Worm (Caenorhabditis elegans) whole organism, late embryonic: ENCODE data around the gene C34D10.1.

Experiments
- C38D4.7 ChIP-seq: fragments of 200-800 bp; sonication (Bioruptor generic); optimal IDR thresholded peaks from 2 replicates; lab custom pipeline; 2018; ENCODE audit warnings: mild to moderate bottlenecking, missing genetic modification characterization, moderate library complexity, missing compliant biosample characterization
- F13H6.1 ChIP-seq: sonication (generic microtip); optimal IDR thresholded peaks from 2 replicates; lab custom pipeline; 2016; ENCODE audit warnings: missing genetic modification characterization, missing compliant biosample characterization
- K02D7.2 ChIP-seq: sonication (generic microtip); optimal IDR thresholded peaks from 2 replicates; lab custom pipeline; 2017; ENCODE audit warnings: mild to moderate bottlenecking, missing genetic modification characterization, missing compliant biosample characterization
- T23F11.4 ChIP-seq: fragments of 200-800 bp; sonication (Bioruptor generic); optimal IDR thresholded peaks from 2 replicates; lab custom pipeline; 2018; ENCODE audit warnings: mild to moderate bottlenecking, missing genetic modification characterization, missing compliant biosample characterization
- ceh-18 ChIP-seq: sonication (generic microtip); optimal IDR thresholded peaks from 2 replicates; lab custom pipeline; 2016; ENCODE audit warnings: missing genetic modification characterization, missing compliant biosample characterization
- ceh-2 ChIP-seq: sonication (generic microtip); optimal IDR thresholded peaks from 2 replicates; lab custom pipeline; 2016; ENCODE audit warnings: missing genotype, missing genetic modification characterization, missing compliant biosample characterization
- ceh-22 ChIP-seq: sonication (generic microtip); optimal IDR thresholded peaks from 2 replicates; lab custom pipeline; 2017; ENCODE audit warnings: missing biosample characterization, missing genetic modification characterization
- ceh-24 ChIP-seq: sonication (generic microtip); optimal IDR thresholded peaks from 2 replicates; lab custom pipeline; 2016; ENCODE audit warnings: mild to moderate bottlenecking, missing genetic modification characterization, missing compliant biosample characterization
- ceh-31 ChIP-seq: sonication (generic microtip); optimal IDR thresholded peaks from 2 replicates; lab custom pipeline; 2016; ENCODE audit warnings: missing genetic modification characterization, missing compliant biosample characterization
- ceh-34 ChIP-seq: sonication (generic microtip); optimal IDR thresholded peaks from 2 replicates; lab custom pipeline; 2016; ENCODE audit warnings: mild to moderate bottlenecking, missing genetic modification characterization, missing compliant biosample characterization
- ceh-48 ChIP-seq: sonication (generic microtip); optimal IDR thresholded peaks from 2 replicates; lab custom pipeline; 2016; ENCODE audit warnings: missing genetic modification characterization, inconsistent platforms, missing compliant biosample characterization
- ceh-6 ChIP-seq: fragments of 200-800 bp; sonication (Bioruptor generic); optimal IDR thresholded peaks from 2 replicates; lab custom pipeline; 2018; ENCODE audit warnings: mild to moderate bottlenecking, missing genetic modification characterization, missing compliant biosample characterization
- ceh-9 ChIP-seq: sonication (generic microtip); optimal IDR thresholded peaks from 2 replicates; lab custom pipeline; 2016; ENCODE audit warnings: mild to moderate bottlenecking, missing genetic modification characterization, inconsistent platforms, missing compliant biosample characterization
- che-1 ChIP-seq: sonication (generic microtip); optimal IDR thresholded peaks from 2 replicates; lab custom pipeline; 2016; ENCODE audit warnings: mild to moderate bottlenecking, missing genetic modification characterization, missing compliant biosample characterization
- dve-1 ChIP-seq: sonication (generic microtip); optimal IDR thresholded peaks from 2 replicates; lab custom pipeline; 2017; ENCODE audit warnings: antibody characterized with exemption, mild to moderate bottlenecking, missing genetic modification characterization, missing compliant biosample characterization
- elt-2 ChIP-seq: sonication (generic microtip); optimal IDR thresholded peaks from 2 replicates; lab custom pipeline; 2016; ENCODE audit warnings: missing genetic modification reagents, missing genetic modification characterization, missing compliant biosample characterization
- eyg-1 ChIP-seq: sonication (generic microtip); optimal IDR thresholded peaks from 2 replicates; lab custom pipeline; 2016; ENCODE audit warnings: missing genotype, missing genetic modification characterization, missing compliant biosample characterization
- hlh-13 ChIP-seq: fragments of 200-800 bp; sonication (Bioruptor generic); optimal IDR thresholded peaks from 2 replicates; lab custom pipeline; 2018; ENCODE audit warnings: mild to moderate bottlenecking, missing genetic modification characterization, missing compliant biosample characterization
- hlh-30 ChIP-seq: sonication (generic microtip); optimal IDR thresholded peaks from 2 replicates; lab custom pipeline; 2017; ENCODE audit warnings: antibody characterized with exemption, missing genetic modification characterization, missing compliant biosample characterization; ENCODE audit not compliant: insufficient read depth
- hlh-6 ChIP-seq: sonication (generic microtip); optimal IDR thresholded peaks from 2 replicates; lab custom pipeline; 2016; ENCODE audit warnings: missing genotype, missing genetic modification characterization, missing compliant biosample characterization
- hlh-8 ChIP-seq: sonication (generic microtip); optimal IDR thresholded peaks from 2 replicates; lab custom pipeline; 2016; ENCODE audit warnings: missing genotype, missing genetic modification characterization, missing compliant biosample characterization
- nfya-1 ChIP-seq: sonication (generic microtip); optimal IDR thresholded peaks from 2 replicates; lab custom pipeline; 2017; ENCODE audit warnings: missing genetic modification characterization, mild to moderate bottlenecking, missing compliant biosample characterization, antibody characterized with exemption, moderate library complexity
- nhr-11 ChIP-seq: fragments of 150-350 bp; optimal IDR thresholded peaks from 2 replicates; lab custom pipeline; 2014; ENCODE audit warnings: missing biosample characterization, missing genetic modification characterization
- npax-4 ChIP-seq: sonication (generic microtip); optimal IDR thresholded peaks from 2 replicates; lab custom pipeline; 2016; ENCODE audit warnings: missing genetic modification characterization, missing compliant biosample characterization
- odd-2 ChIP-seq: sonication (generic microtip); optimal IDR thresholded peaks from 2 replicates; lab custom pipeline; 2017; ENCODE audit warnings: antibody characterized with exemption, mild to moderate bottlenecking, missing genetic modification characterization, missing compliant biosample characterization
- pat-9 ChIP-seq: fragments of 200-800 bp; sonication (Bioruptor generic); optimal IDR thresholded peaks from 2 replicates; lab custom pipeline; 2018; ENCODE audit warnings: mild to moderate bottlenecking, missing genetic modification characterization, moderate library complexity, missing compliant biosample characterization
- pax-1 ChIP-seq: fragments of 150-350 bp; optimal IDR thresholded peaks from 2 replicates; lab custom pipeline; 2014; ENCODE audit warnings: missing biosample characterization, missing genetic modification characterization
- pha-4 ChIP-seq: fragments of 150-350 bp; optimal IDR thresholded peaks from 2 replicates; lab custom pipeline; 2018; ENCODE audit warnings: missing biosample characterization, missing genetic modification reagents, missing genetic modification characterization
- pqm-1 ChIP-seq: sonication (generic microtip); optimal IDR thresholded peaks from 2 replicates; lab custom pipeline; 2016; ENCODE audit warnings: missing genetic modification characterization, missing compliant biosample characterization
- ref-2 ChIP-seq: sonication (generic microtip); optimal IDR thresholded peaks from 2 replicates; lab custom pipeline; 2016; ENCODE audit warnings: missing genetic modification characterization, missing compliant biosample characterization
- sdc-2 ChIP-seq: sonication (generic microtip); optimal IDR thresholded peaks from 2 replicates; lab custom pipeline; 2016; ENCODE audit warnings: missing genotype, missing genetic modification characterization, missing compliant biosample characterization
- sox-2 ChIP-seq: fragments of 200-800 bp; sonication (Bioruptor generic); IDR thresholded peaks from 2 replicates; pipeline ENCODE4 v1.3.6; 2022; ENCODE audit warnings: missing genetic modification reagents, missing genetic modification characterization, missing compliant biosample characterization
- sox-4 ChIP-seq: sonication (generic microtip); optimal IDR thresholded peaks from 2 replicates; lab custom pipeline; 2017; ENCODE audit warnings: mild to moderate bottlenecking, missing genetic modification characterization, inconsistent platforms, missing compliant biosample characterization
- tbx-2 ChIP-seq: sonication (generic microtip); optimal IDR thresholded peaks from 2 replicates; lab custom pipeline; 2016; ENCODE audit warnings: missing genetic modification characterization, missing compliant biosample characterization
- tbx-7 ChIP-seq: sonication (generic microtip); optimal IDR thresholded peaks from 2 replicates; lab custom pipeline; 2016; ENCODE audit warnings: missing genotype, missing genetic modification characterization, missing compliant biosample characterization
- ttx-3 ChIP-seq: sonication (generic microtip); optimal IDR thresholded peaks from 2 replicates; lab custom pipeline; 2016; ENCODE audit warnings: missing genetic modification reagents, missing genetic modification characterization, missing compliant biosample characterization
- unc-42 ChIP-seq: sonication (generic microtip); optimal IDR thresholded peaks from 2 replicates; lab custom pipeline; 2016; ENCODE audit warnings: missing genotype, missing genetic modification characterization, missing compliant biosample characterization
- unc-86 ChIP-seq: sonication (generic microtip); optimal IDR thresholded peaks from 2 replicates; lab custom pipeline; 2016; ENCODE audit warnings: missing genetic modification characterization, missing compliant biosample characterization
- ztf-16 ChIP-seq: sonication (generic microtip); optimal IDR thresholded peaks from 2 replicates; lab custom pipeline; 2017; ENCODE audit warnings: missing genetic modification characterization, missing compliant biosample characterization

C34D10.1 gene

ce11 chrX:8029080-8029479 lies at the start of gene C34D10.1:
TSS of gene C34D10.1 (plus strand) at chrX:8029479.
- TF ChIP-seq ref-2 (tag; lab: Kevin White, UChicago) (peak; percentile 43), ceh-34 (tag; lab: Kevin White, UChicago) (peak; percentile 31), pqm-1 (tag; lab: Kevin White, UChicago) (no peak), K02D7.2 (tag; lab: Kevin White, UChicago) (no peak), npax-4 (tag; lab: Kevin White, UChicago) (no peak), pax-1 (no peak), T23F11.4 (GFP tag; lab: Kevin White, UChicago) (no peak), hlh-30 (tag; lab: Kevin White, UChicago) (peak; percentile 63), C38D4.7 (GFP tag; lab: Kevin White, UChicago) (no peak), nhr-11 (no peak), odd-2 (no peak), pat-9 (tag; lab: Kevin White, UChicago) (no peak), ceh-24 (tag; lab: Kevin White, UChicago) (no peak), tbx-7 (tag; lab: Kevin White, UChicago) (no peak), dve-1 (tag; lab: Kevin White, UChicago) (no peak), ceh-18 (peak; percentile 35), che-1 (tag; lab: Kevin White, UChicago) (no peak), sox-2 (GFP tag; lab: Robert Waterston, UW) (no peak), ceh-2 (tag; lab: Kevin White, UChicago) (no peak), ceh-48 (tag; lab: Kevin White, UChicago) (peak; percentile 35), tbx-2 (tag; lab: Kevin White, UChicago) (peak; percentile 16), ceh-31 (peak; percentile 46), hlh-6 (tag; lab: Kevin White, UChicago) (no peak), sdc-2 (peak; percentile 66), unc-42 (tag; lab: Kevin White, UChicago) (no peak), F13H6.1 (tag; lab: Kevin White, UChicago) (peak; percentile 26), pha-4 (tag; lab: Kevin White, UChicago) (no peak), nfya-1 (tag; lab: Kevin White, UChicago) (peak; percentile 42), hlh-8 (tag; lab: Kevin White, UChicago) (no peak), ceh-9 (tag; lab: Kevin White, UChicago) (no peak)

ce11 chrX:7982047-7982446 lies 47.2 kb upstream of the C34D10.1 start, which contains the start of gene his-71:
TSS of gene his-71 (minus strand) at chrX:7982070.
- TF ChIP-seq ceh-22 (tag; lab: Kevin White, UChicago), result no peak
- no peak for TF ChIP-seq hlh-13 (GFP tag; lab: Kevin White, UChicago)
- TF ChIP-seq ttx-3 (tag; lab: Kevin White, UChicago), result no peak
- no peak for TF ChIP-seq elt-2 (tag; lab: Kevin White, UChicago)
- no peak for TF ChIP-seq ceh-24 (tag; lab: Kevin White, UChicago)
- TF ChIP-seq ceh-6 (GFP tag; lab: Kevin White, UChicago), result no peak
- no peak for TF ChIP-seq sox-4 (tag; lab: Kevin White, UChicago)

DNA sequence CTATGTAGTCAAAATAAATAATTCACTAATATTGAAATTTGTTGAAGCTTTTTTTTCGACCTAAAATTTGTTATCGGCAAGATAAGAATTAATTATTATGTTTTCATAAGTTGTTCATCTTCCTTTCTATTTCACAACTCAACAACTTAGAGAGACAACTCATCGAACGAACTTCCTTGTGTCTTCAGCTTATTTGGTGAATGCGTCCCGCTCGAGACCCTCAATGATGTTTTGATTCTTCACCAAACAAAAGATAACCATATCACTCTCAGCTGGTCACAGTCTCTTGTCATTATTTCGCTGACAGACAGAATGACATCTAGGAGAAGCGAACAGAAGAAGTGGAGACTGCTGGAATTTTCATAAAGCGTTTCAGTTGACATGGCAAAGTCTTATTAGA lies 44.5 kb upstream of the C34D10.1 start:
- TF ChIP-seq elt-2 (tag; lab: Kevin White, UChicago), result no peak
- no peak for TF ChIP-seq pqm-1 (tag; lab: Kevin White, UChicago)
- TF ChIP-seq ceh-31, result no peak
- TF ChIP-seq ztf-16 (tag; lab: Kevin White, UChicago), result no peak
- no peak for TF ChIP-seq T23F11.4 (GFP tag; lab: Kevin White, UChicago)
- no peak for TF ChIP-seq nhr-11
- TF ChIP-seq ceh-2 (tag; lab: Kevin White, UChicago), result no peak
- no peak for TF ChIP-seq odd-2
- TF ChIP-seq hlh-30 (tag; lab: Kevin White, UChicago), result no peak
- TF ChIP-seq eyg-1 (tag; lab: Kevin White, UChicago), result no peak
- no peak for TF ChIP-seq pax-1
- no peak for TF ChIP-seq unc-86 (tag; lab: Kevin White, UChicago)
